6 fruit fly cellular contexts compared by ENCODE assay signal in the genomic region with DNA sequence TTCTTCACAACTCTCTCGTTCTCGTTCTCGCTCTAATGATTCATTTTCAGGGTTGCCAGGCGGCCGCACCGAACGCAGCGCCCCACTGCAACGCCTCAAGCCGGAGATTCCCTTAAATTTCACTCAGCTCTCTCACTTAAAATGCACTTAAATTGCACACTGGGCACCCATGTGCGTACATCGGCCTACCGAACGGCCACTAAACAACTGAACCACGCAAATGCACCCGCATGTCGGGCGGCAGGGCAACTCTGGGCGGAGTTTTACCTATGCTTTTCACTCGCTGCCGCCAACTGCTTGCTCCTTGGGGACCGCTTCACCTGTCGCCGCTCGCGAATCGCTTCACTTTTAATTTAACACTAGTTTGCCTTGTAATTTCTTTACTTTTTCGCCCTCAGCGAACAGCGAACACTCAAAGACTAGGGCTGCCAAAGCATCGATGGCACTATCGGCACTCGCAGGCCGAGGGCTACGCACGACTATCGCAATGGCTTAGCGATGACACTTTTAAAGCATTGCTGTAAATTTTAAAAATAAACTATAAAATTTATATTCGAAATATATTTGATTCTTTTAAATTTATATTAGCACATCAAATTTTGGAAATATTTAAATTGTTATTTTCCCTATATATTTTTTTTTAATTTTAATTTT.
TF ChIP-seq lines count a peak whose summit lies in the region.

Gene Rap1, minus strand, starts transcription at position 446 of the 654 bp plus-strand sequence.

- TF ChIP-seq CTCF in whole organism, embryonic (GFP tag; optimal IDR thresholded peaks at IDR 0.05; lab: Kevin White, UChicago): peak; percentile 4

TF ChIP-seq in whole organism, 6 proteins besides CTCF, POLR2A, EP300 and RAD21:
- TF ChIP-seq psq (optimal IDR thresholded peaks at IDR 0.05; lab: Kevin White, UChicago) (no peak), Dll (optimal IDR thresholded peaks at IDR 0.05; lab: Kevin White, UChicago) (peak; percentile 20), CG8478 (optimal IDR thresholded peaks at IDR 0.05; lab: Kevin White, UChicago) (no peak)

TF ChIP-seq in whole organism, adult, 20 proteins besides CTCF, POLR2A, EP300 and RAD21 (continues in another document):
- TF ChIP-seq Mnt (GFP tag; optimal IDR thresholded peaks at IDR 0.05; lab: Kevin White, UChicago) (no peak), ovo (GFP tag; optimal IDR thresholded peaks at IDR 0.05; lab: Kevin White, UChicago) (peak; percentile 9), bab1 (GFP tag; optimal IDR thresholded peaks at IDR 0.05; lab: Kevin White, UChicago) (peak; percentile 72), pad (GFP tag; optimal IDR thresholded peaks at IDR 0.05; lab: Kevin White, UChicago) (peak; percentile 45), Crg-1 (GFP tag; optimal IDR thresholded peaks at IDR 0.05; lab: Kevin White, UChicago) (no peak), cnc (optimal IDR thresholded peaks at IDR 0.05; lab: Kevin White, UChicago) (no peak), cic (GFP tag; optimal IDR thresholded peaks at IDR 0.05; lab: Kevin White, UChicago) (no peak), toe (GFP tag; optimal IDR thresholded peaks at IDR 0.05; lab: Kevin White, UChicago) (peak; percentile 67), CG33017 (tag; optimal IDR thresholded peaks at IDR 0.05; lab: Kevin White, UChicago) (no peak), CG7045 (GFP tag; optimal IDR thresholded peaks at IDR 0.05; lab: Kevin White, UChicago) (peak; percentile 56), CG7101 (tag; optimal IDR thresholded peaks at IDR 0.05; lab: Kevin White, UChicago) (peak; percentile 3), CG5204 (GFP tag; optimal IDR thresholded peaks at IDR 0.05; lab: Kevin White, UChicago) (no peak), tj (GFP tag; optimal IDR thresholded peaks at IDR 0.05; lab: Kevin White, UChicago) (peak; percentile 29), CG11617 (GFP tag; optimal IDR thresholded peaks at IDR 0.05; lab: Kevin White, UChicago) (peak; percentile 50), Clk (GFP tag; optimal IDR thresholded peaks at IDR 0.05; lab: Kevin White, UChicago) (peak; percentile 41), CG1620 (GFP tag; optimal IDR thresholded peaks at IDR 0.05; lab: Kevin White, UChicago) (peak; percentile 32)

TF ChIP-seq in whole organism, embryonic, 481 proteins besides CTCF, POLR2A, EP300 and RAD21 (continues in another document):
- peak; percentile 21 for TF ChIP-seq CG2875 (GFP tag; optimal IDR thresholded peaks at IDR 0.05; lab: Kevin White, UChicago)
- peak; percentile 9 to 11 for TF ChIP-seq chif (GFP tag; optimal IDR thresholded peaks at IDR 0.05; lab: Kevin White, UChicago)
- peak; percentile 61 for TF ChIP-seq sisA (GFP tag; IDR thresholded peaks at IDR 0.05; lab: Robert Waterston, UW)
- peak; percentile 81 for TF ChIP-seq mam (GFP tag; optimal IDR thresholded peaks at IDR 0.05; lab: Kevin White, UChicago)
- peak; percentile 28 for TF ChIP-seq Sox102F (GFP tag; optimal IDR thresholded peaks at IDR 0.05; lab: Kevin White, UChicago)
- TF ChIP-seq Opbp (GFP tag; IDR thresholded peaks at IDR 0.05; lab: Robert Waterston, UW; ENCODE audit: partially characterized antibody): peak; percentile 95
- peak; percentile 62 for TF ChIP-seq pho (GFP tag; optimal IDR thresholded peaks at IDR 0.05; lab: Kevin White, UChicago)
- TF ChIP-seq CG6689 (GFP tag; IDR thresholded peaks at IDR 0.05; lab: Robert Waterston, UW): peak; percentile 57
- peak; percentile 37 for TF ChIP-seq grau (tag; optimal IDR thresholded peaks at IDR 0.05; lab: Kevin White, UChicago)
- no peak for TF ChIP-seq CG12769 (tag; optimal IDR thresholded peaks at IDR 0.05; lab: Kevin White, UChicago)
- peak; percentile 69 for TF ChIP-seq CG17186 (GFP tag; optimal IDR thresholded peaks at IDR 0.05; lab: Kevin White, UChicago)
- TF ChIP-seq so (GFP tag; IDR thresholded peaks at IDR 0.05; lab: Robert Waterston, UW): peak; percentile 48; the same call in 1 of the 3 replicates
- peak; percentile 56 for TF ChIP-seq Dref (GFP tag; IDR thresholded peaks at IDR 0.05; lab: Robert Waterston, UW)
- TF ChIP-seq CG6272 (GFP tag; IDR thresholded peaks at IDR 0.05; lab: Robert Waterston, UW): peak; percentile 88
- TF ChIP-seq CG6854 (GFP tag; optimal IDR thresholded peaks at IDR 0.05; lab: Kevin White, UChicago): peak; percentile 20
- no peak for TF ChIP-seq wek (GFP tag; optimal IDR thresholded peaks at IDR 0.05; lab: Kevin White, UChicago)

TF ChIP-seq in whole organism, prepupa, 60 proteins besides CTCF, POLR2A, EP300 and RAD21 (continues in another document):
- TF ChIP-seq Sox15 (GFP tag; optimal IDR thresholded peaks at IDR 0.05; lab: Kevin White, UChicago): peak; percentile 18
- peak; percentile 43 for TF ChIP-seq OdsH (GFP tag; optimal IDR thresholded peaks at IDR 0.05; lab: Kevin White, UChicago)
- TF ChIP-seq dsx (GFP tag; optimal IDR thresholded peaks at IDR 0.05; lab: Kevin White, UChicago; ENCODE audit: poor library complexity, severe bottlenecking): no peak
- peak; percentile 42 for TF ChIP-seq CG8319 (GFP tag; optimal IDR thresholded peaks at IDR 0.05; lab: Kevin White, UChicago)
- TF ChIP-seq pdm3 (GFP tag; optimal IDR thresholded peaks at IDR 0.05; lab: Kevin White, UChicago): peak; percentile 42
- peak; percentile 31 for TF ChIP-seq achi (GFP tag; optimal IDR thresholded peaks at IDR 0.05; lab: Kevin White, UChicago)
- peak; percentile 56 for TF ChIP-seq eg (GFP tag; IDR thresholded peaks at IDR 0.05; lab: Robert Waterston, UW)
- peak; percentile 48 for TF ChIP-seq CG32006 (GFP tag; optimal IDR thresholded peaks at IDR 0.05; lab: Kevin White, UChicago)
- peak; percentile 21 for TF ChIP-seq Sox14 (GFP tag; optimal IDR thresholded peaks at IDR 0.05; lab: Kevin White, UChicago)
- no peak for TF ChIP-seq fd59A (GFP tag; optimal IDR thresholded peaks at IDR 0.05; lab: Kevin White, UChicago)
- no peak for TF ChIP-seq CG6854 (GFP tag; optimal IDR thresholded peaks at IDR 0.05; lab: Kevin White, UChicago)
- TF ChIP-seq Ets21C (GFP tag; optimal IDR thresholded peaks at IDR 0.05; lab: Kevin White, UChicago): peak; percentile 3
- no peak; the same call in 1 of the 2 replicates for TF ChIP-seq CG11294 (GFP tag; IDR thresholded peaks at IDR 0.05; lab: Robert Waterston, UW)
- TF ChIP-seq Eip78C (GFP tag; lab: Kevin White, UChicago): peak; percentile 69
- peak; percentile 37 for TF ChIP-seq topi (GFP tag; optimal IDR thresholded peaks at IDR 0.05; lab: Kevin White, UChicago)
- TF ChIP-seq Smox (GFP tag; optimal IDR thresholded peaks at IDR 0.05; lab: Kevin White, UChicago): no peak
- peak; percentile 3 for TF ChIP-seq spab (GFP tag; optimal IDR thresholded peaks at IDR 0.05; lab: Kevin White, UChicago)

TF ChIP-seq in whole organism, pupa, 21 proteins besides CTCF, POLR2A, EP300 and RAD21:
- TF ChIP-seq Pif1B (GFP tag; optimal IDR thresholded peaks at IDR 0.05; lab: Kevin White, UChicago) (no peak), Pif1A (GFP tag; optimal IDR thresholded peaks at IDR 0.05; lab: Kevin White, UChicago) (peak; percentile 21), CG9948 (tag; optimal IDR thresholded peaks at IDR 0.05; lab: Kevin White, UChicago) (peak; percentile 5), CG14655 (GFP tag; optimal IDR thresholded peaks at IDR 0.05; lab: Kevin White, UChicago) (peak; percentile 35), fd96Ca (GFP tag; IDR thresholded peaks at IDR 0.05; lab: Robert Waterston, UW) (peak; percentile 49; the same call in 2 of the 3 replicates), gl (tag; optimal IDR thresholded peaks at IDR 0.05; lab: Kevin White, UChicago) (no peak), Snoo (tag; optimal IDR thresholded peaks at IDR 0.05; lab: Kevin White, UChicago) (peak; percentile 51), CG15710 (tag; optimal IDR thresholded peaks at IDR 0.05; lab: Kevin White, UChicago) (no peak), CG17806 (tag; optimal IDR thresholded peaks at IDR 0.05; lab: Kevin White, UChicago) (no peak), CG13204 (GFP tag; optimal IDR thresholded peaks at IDR 0.05; lab: Kevin White, UChicago) (no peak), CG4496 (GFP tag; IDR thresholded peaks at IDR 0.05; lab: Robert Waterston, UW) (peak; percentile 44), CG8159 (tag; optimal IDR thresholded peaks at IDR 0.05; lab: Kevin White, UChicago) (peak; percentile 38), CG34367 (tag; optimal IDR thresholded peaks at IDR 0.05; lab: Kevin White, UChicago) (no peak), CG10348 (GFP tag; IDR thresholded peaks at IDR 0.05; lab: Robert Waterston, UW) (no peak), CG32121 (GFP tag; IDR thresholded peaks at IDR 0.05; lab: Robert Waterston, UW) (peak; percentile 28; the same call in 1 of the 2 replicates), D1 (tag; optimal IDR thresholded peaks at IDR 0.05; lab: Kevin White, UChicago) (peak; percentile 48), rn (GFP tag; IDR thresholded peaks at IDR 0.05; lab: Robert Waterston, UW) (peak; percentile 5)

TF ChIP-seq in whole organism, wandering third instar larva, 38 proteins besides CTCF, POLR2A, EP300 and RAD21 (continues in another document):
- TF ChIP-seq HLH106 (tag; optimal IDR thresholded peaks at IDR 0.05; lab: Kevin White, UChicago) (peak; percentile 51), Sp1 (GFP tag; optimal IDR thresholded peaks at IDR 0.05; lab: Kevin White, UChicago) (peak; percentile 46), N (GFP tag; optimal IDR thresholded peaks at IDR 0.05; lab: Kevin White, UChicago) (no peak), Hr83 (GFP tag; optimal IDR thresholded peaks at IDR 0.05; lab: Kevin White, UChicago; ENCODE audit: poor library complexity, severe bottlenecking) (peak; percentile 88), Hr78 (GFP tag; optimal IDR thresholded peaks at IDR 0.05; lab: Kevin White, UChicago) (no peak), dsf (GFP tag; optimal IDR thresholded peaks at IDR 0.05; lab: Kevin White, UChicago; ENCODE audit: borderline replicate concordance) (no peak), Rel (GFP tag; optimal IDR thresholded peaks at IDR 0.05; lab: Kevin White, UChicago) (no peak), Rel (tag; optimal IDR thresholded peaks at IDR 0.05; lab: Kevin White, UChicago) (no peak), fru (GFP tag; optimal IDR thresholded peaks at IDR 0.05; lab: Kevin White, UChicago) (peak; percentile 33), Myc (optimal IDR thresholded peaks at IDR 0.05; lab: Kevin White, UChicago) (no peak), Jra (GFP tag; optimal IDR thresholded peaks at IDR 0.05; lab: Kevin White, UChicago) (peak; percentile 60), h (GFP tag; optimal IDR thresholded peaks at IDR 0.05; lab: Kevin White, UChicago) (peak; percentile 59), br (GFP tag; optimal IDR thresholded peaks at IDR 0.05; lab: Kevin White, UChicago) (peak; percentile 27), rgr (GFP tag; optimal IDR thresholded peaks at IDR 0.05; lab: Kevin White, UChicago) (peak; percentile 48), brk (GFP tag; optimal IDR thresholded peaks at IDR 0.05; lab: Kevin White, UChicago) (no peak), Dfd (GFP tag; optimal IDR thresholded peaks at IDR 0.05; lab: Kevin White, UChicago) (no peak), Hnf4 (GFP tag; optimal IDR thresholded peaks at IDR 0.05; lab: Kevin White, UChicago) (peak; percentile 35), sv (GFP tag; optimal IDR thresholded peaks at IDR 0.05; lab: Kevin White, UChicago) (peak; percentile 45), CrebA (GFP tag; optimal IDR thresholded peaks at IDR 0.05; lab: Kevin White, UChicago; ENCODE audit: borderline replicate concordance) (no peak), sage (GFP tag; optimal IDR thresholded peaks at IDR 0.05; lab: Kevin White, UChicago) (no peak), dmrt93B (GFP tag; optimal IDR thresholded peaks at IDR 0.05; lab: Kevin White, UChicago) (peak; percentile 59)
